Worm (Caenorhabditis elegans) whole organism, L4 larva: ENCODE data around the gene K09C4.2.

Source experiments
- F10B5.3 ChIP-seq: sonication (generic microtip); optimal IDR thresholded peaks from 2 replicates; lab custom pipeline; 2016; ENCODE audit warnings: mild to moderate bottlenecking, missing genetic modification characterization, missing compliant biosample characterization
- F49E8.2 ChIP-seq: sonication (generic microtip); optimal IDR thresholded peaks from 2 replicates; lab custom pipeline; 2016; ENCODE audit warnings: missing compliant biosample characterization, mild to moderate bottlenecking, missing genetic modification characterization, borderline replicate concordance
- Y48G9A.11 ChIP-seq: fragments of 200-800 bp; sonication (Bioruptor generic); IDR thresholded peaks from 2 replicates; pipeline ENCODE4 v1.3.6; 2022; ENCODE audit warnings: missing genetic modification reagents, missing genetic modification characterization, missing compliant biosample characterization
- ama-1 ChIP-seq: fragments of 150-350 bp; optimal IDR thresholded peaks from 2 replicates; lab custom pipeline; 2014; ENCODE audit warnings: inconsistent platforms, mixed read lengths
- attf-4 ChIP-seq: sonication (generic microtip); optimal IDR thresholded peaks from 3 replicates; lab custom pipeline; 2017; ENCODE audit warnings: missing biosample characterization, missing genetic modification characterization
- ceh-20 ChIP-seq: fragments of 200-800 bp; sonication (Bioruptor generic); IDR thresholded peaks from 2 replicates; pipeline ENCODE4 v1.3.6; 2022; ENCODE audit warnings: missing genetic modification reagents, missing genetic modification characterization, missing compliant biosample characterization
- ceh-28 ChIP-seq: fragments of 150-350 bp; optimal IDR thresholded peaks from 2 replicates; lab custom pipeline; 2014; ENCODE audit warnings: missing biosample characterization, missing genetic modification reagents, missing genetic modification characterization
- daf-16 ChIP-seq, 3 experiments: sonication (generic microtip); optimal IDR thresholded peaks; 2 replicates each; lab custom pipeline; 2016 to 2017; ENCODE audit warnings: missing genetic modification characterization in 3 of 3, missing genetic modification reagents in 3 of 3, mild to moderate bottlenecking in 2 of 3, missing compliant biosample characterization in 2 of 3, missing biosample characterization in 1 of 3, moderate library complexity in 1 of 3
- dmd-6 ChIP-seq: fragments of 200-800 bp; sonication (Bioruptor generic); IDR thresholded peaks from 2 replicates; pipeline ENCODE4 v1.3.6; 2022; ENCODE audit warnings: missing genetic modification reagents, missing genetic modification characterization, missing compliant biosample characterization
- duxl-1 ChIP-seq: sonication (generic microtip); optimal IDR thresholded peaks from 2 replicates; lab custom pipeline; 2016; ENCODE audit warnings: mild to moderate bottlenecking, missing genetic modification characterization, moderate library complexity, missing compliant biosample characterization; ENCODE audit not compliant: poor library complexity
- dve-1 ChIP-seq: sonication (generic microtip); optimal IDR thresholded peaks from 2 replicates; lab custom pipeline; 2017; ENCODE audit warnings: antibody characterized with exemption, mild to moderate bottlenecking, missing genetic modification characterization, missing compliant biosample characterization; ENCODE audit not compliant: insufficient read depth
- egl-43 ChIP-seq: fragments of 200-800 bp; sonication (Bioruptor generic); IDR thresholded peaks from 2 replicates; pipeline ENCODE4 v1.3.6; 2022; ENCODE audit warnings: missing genetic modification reagents, missing genetic modification characterization, missing compliant biosample characterization
- fkh-10 ChIP-seq: fragments of 150-350 bp; optimal IDR thresholded peaks from 2 replicates; lab custom pipeline; 2014; ENCODE audit warnings: missing biosample characterization, missing genetic modification reagents, missing genetic modification characterization
- fos-1 ChIP-seq: fragments of 150-350 bp; optimal IDR thresholded peaks from 2 replicates; lab custom pipeline; 2014; ENCODE audit warnings: missing biosample characterization, missing genetic modification characterization
- hlh-11 ChIP-seq: fragments of 200-800 bp; sonication (Bioruptor generic); optimal IDR thresholded peaks from 2 replicates; lab custom pipeline; 2018; ENCODE audit warnings: mild to moderate bottlenecking, missing genetic modification characterization, missing compliant biosample characterization
- hlh-30 ChIP-seq: sonication (generic microtip); optimal IDR thresholded peaks from 2 replicates; lab custom pipeline; 2017; ENCODE audit warnings: antibody characterized with exemption, mild to moderate bottlenecking, missing genetic modification characterization, missing compliant biosample characterization; ENCODE audit not compliant: insufficient read depth
- hmg-1.1 ChIP-seq: fragments of 200-800 bp; sonication (Bioruptor generic); IDR thresholded peaks from 2 replicates; pipeline ENCODE4 v1.3.6; 2022; ENCODE audit warnings: missing genetic modification reagents, missing genetic modification characterization, missing compliant biosample characterization
- lim-7 ChIP-seq: fragments of 200-800 bp; sonication (Bioruptor generic); IDR thresholded peaks from 2 replicates; pipeline ENCODE4 v1.3.6; 2022; ENCODE audit warnings: missing genetic modification characterization, missing compliant biosample characterization
- lin-1 ChIP-seq: fragments of 200-800 bp; sonication (Bioruptor generic); IDR thresholded peaks from 2 replicates; pipeline ENCODE4 v1.3.6; 2022; ENCODE audit warnings: missing genetic modification reagents, missing genetic modification characterization, missing compliant biosample characterization
- lin-29 ChIP-seq: fragments of 200-800 bp; sonication (Bioruptor generic); IDR thresholded peaks from 2 replicates; pipeline ENCODE4 v1.3.6; 2022; ENCODE audit warnings: missing genetic modification reagents, missing genetic modification characterization, missing compliant biosample characterization
- madf-9 ChIP-seq: fragments of 200-800 bp; sonication (Bioruptor generic); conservative IDR thresholded peaks from 2 replicates; pipeline ENCODE4 v1.3.6; 2022; ENCODE audit warnings: missing genetic modification reagents, missing genetic modification characterization, missing compliant biosample characterization
- nhr-10 ChIP-seq: fragments of 150-350 bp; optimal IDR thresholded peaks from 2 replicates; lab custom pipeline; 2014; ENCODE audit warnings: missing biosample characterization, missing genetic modification characterization
- nhr-111 ChIP-seq: fragments of 200-800 bp; sonication (Bioruptor generic); optimal IDR thresholded peaks from 2 replicates; lab custom pipeline; 2018; ENCODE audit warnings: mild to moderate bottlenecking, missing genetic modification characterization, missing compliant biosample characterization
- nhr-28 ChIP-seq: fragments of 150-350 bp; optimal IDR thresholded peaks from 2 replicates; lab custom pipeline; 2014; ENCODE audit warnings: missing biosample characterization, missing genetic modification characterization
- nhr-48 ChIP-seq: sonication (generic microtip); optimal IDR thresholded peaks from 2 replicates; lab custom pipeline; 2016; ENCODE audit warnings: mild to moderate bottlenecking, missing genetic modification characterization, missing compliant biosample characterization
- nhr-77 ChIP-seq: fragments of 150-350 bp; optimal IDR thresholded peaks from 2 replicates; lab custom pipeline; 2014; ENCODE audit warnings: missing biosample characterization, missing genetic modification characterization
- pqm-1 ChIP-seq: sonication (generic microtip); optimal IDR thresholded peaks from 2 replicates; lab custom pipeline; 2017; ENCODE audit warnings: missing biosample characterization, missing genetic modification characterization
- set-16 ChIP-seq: fragments of 200-800 bp; sonication (Bioruptor generic); IDR thresholded peaks from 2 replicates; pipeline ENCODE4 v1.3.6; 2022; ENCODE audit warnings: missing genetic modification reagents, missing genetic modification characterization, missing compliant biosample characterization
- spr-1 ChIP-seq: sonication (generic microtip); optimal IDR thresholded peaks from 2 replicates; lab custom pipeline; 2016; ENCODE audit warnings: mild to moderate bottlenecking, missing genetic modification characterization, missing compliant biosample characterization
- zip-2 ChIP-seq: fragments of 150-350 bp; optimal IDR thresholded peaks from 2 replicates; lab custom pipeline; 2014; ENCODE audit warnings: missing biosample characterization, missing genetic modification characterization
- ztf-11 ChIP-seq: fragments of 150-350 bp; optimal IDR thresholded peaks from 2 replicates; lab custom pipeline; 2014; ENCODE audit warnings: missing biosample characterization, missing genetic modification characterization

Gene K09C4.2

ce11 chrX:3300582-3300981 lies 4.3 kb downstream of the K09C4.2 start:
- no peak for TF ChIP-seq madf-9 (GFP tag; lab: Robert Waterston, UW)
- TF ChIP-seq dmd-6 (GFP tag; lab: Robert Waterston, UW): peak; percentile 66

- TF ChIP-seq ceh-20 (GFP tag; lab: Robert Waterston, UW) (no peak), ztf-11 (tag; lab: Kevin White, UChicago) (no peak), nhr-10 (tag; lab: Kevin White, UChicago) (no peak)
Observed at ce11 chrX:3301770-3302169, 5.5 kb downstream of the K09C4.2 start, which contains the start of gene F11D5.5. F11D5.5 (plus strand) TSS chrX:3302070.

- TF ChIP-seq dmd-6 (GFP tag; lab: Robert Waterston, UW): 0 out of 2 replicates have a peak, but pooled peaks have one; percentile 8
- TF ChIP-seq fos-1 (tag; lab: Kevin White, UChicago): no peak
Observed at ce11 chrX:3304068-3304467, 7.8 kb downstream of the K09C4.2 start, which contains the start of gene F11D5.7. F11D5.7 (plus strand) TSS chrX:3304368.

- no peak for TF ChIP-seq hmg-1.1 (GFP tag; lab: Robert Waterston, UW)
- no peak for TF ChIP-seq attf-4 (tag; lab: Kevin White, UChicago)
- peak; percentile 42 for TF ChIP-seq nhr-77 (tag; lab: Kevin White, UChicago)
- TF ChIP-seq pqm-1 (tag; lab: Kevin White, UChicago): peak; percentile 74
- peak; percentile 57 for TF ChIP-seq dve-1
- peak; percentile 10 for TF ChIP-seq nhr-48 (tag; lab: Kevin White, UChicago)
- TF ChIP-seq lin-1 (GFP tag; lab: Robert Waterston, UW): no peak
- peak; percentile 94 for TF ChIP-seq dmd-6 (GFP tag; lab: Robert Waterston, UW)
- TF ChIP-seq hlh-11: peak; percentile 51
- TF ChIP-seq daf-16 (GFP tag; optimal IDR thresholded peaks at IDR 0.05; lab: Kevin White, UChicago): no peak
- peak; percentile 42 for TF ChIP-seq daf-16 (tag; optimal IDR thresholded peaks at IDR 0.05; lab: Kevin White, UChicago)
- TF ChIP-seq nhr-28: peak; percentile 86
Observed at ce11 chrX:3306594-3307296, 10.5 kb downstream of the K09C4.2 start.

- no peak for TF ChIP-seq madf-9 (GFP tag; lab: Robert Waterston, UW)
Observed at ce11 chrX:3310702-3311101, 14.4 kb downstream of the K09C4.2 start.

- TF ChIP-seq nhr-111 (GFP tag; lab: Kevin White, UChicago) (no peak), Y48G9A.11 (GFP tag; lab: Robert Waterston, UW) (no peak), ama-1 (lab: Kevin White, UChicago) (no peak), ceh-28 (tag; lab: Kevin White, UChicago) (no peak), set-16 (GFP tag; lab: Robert Waterston, UW) (peak; percentile 67), duxl-1 (tag; lab: Kevin White, UChicago) (no peak), F10B5.3 (no peak), egl-43 (GFP tag; lab: Robert Waterston, UW) (no peak)
Observed at ce11 chrX:3313939-3314338, 17.7 kb downstream of the K09C4.2 start.

- TF ChIP-seq F49E8.2 (tag; lab: Kevin White, UChicago) (no peak), fkh-10 (GFP tag; lab: Kevin White, UChicago) (no peak), lim-7 (no peak), zip-2 (tag; lab: Kevin White, UChicago) (no peak), hlh-30 (tag; lab: Kevin White, UChicago) (no peak), nhr-10 (tag; lab: Kevin White, UChicago) (no peak), lin-29 (GFP tag; lab: Robert Waterston, UW) (no peak), spr-1 (tag; lab: Kevin White, UChicago) (no peak), hmg-1.1 (GFP tag; lab: Robert Waterston, UW) (no peak), daf-16 (GFP tag; optimal IDR thresholded peaks at IDR 0.05; lab: Kevin White, UChicago) (no peak), daf-16 (tag; optimal IDR thresholded peaks at IDR 0.05; lab: Kevin White, UChicago) (no peak)
Observed at ce11 chrX:3315014-3315413, 18.7 kb downstream of the K09C4.2 start, which contains the start of gene ddr-2. ddr-2 (plus strand) TSS chrX:3315314.
